Worm (Caenorhabditis elegans) whole organism, midembryonic: ENCODE measurements around the gene R08E3.3.

ENCODE experiments used
- T22C8.4 ChIP-seq: fragments of 200-800 bp; sonication (Bioruptor generic); IDR thresholded peaks from 2 replicates; pipeline ENCODE4 v1.3.6; 2022; ENCODE audit warnings: missing genetic modification characterization, missing compliant biosample characterization
- cog-1 ChIP-seq: sonication (generic microtip); optimal IDR thresholded peaks from 2 replicates; lab custom pipeline; 2016; ENCODE audit warnings: missing genetic modification characterization, missing compliant biosample characterization
- flt-1 ChIP-seq: fragments of 200-800 bp; sonication (Bioruptor generic); IDR thresholded peaks from 2 replicates; pipeline ENCODE4 v1.3.6; 2022; ENCODE audit warnings: missing genetic modification characterization, missing compliant biosample characterization
- klf-2 ChIP-seq: fragments of 200-800 bp; sonication (Bioruptor generic); conservative IDR thresholded peaks from 2 replicates; pipeline ENCODE4 v1.3.6; 2022; ENCODE audit warnings: missing genetic modification reagents, missing genetic modification characterization, missing compliant biosample characterization
- med-1 ChIP-seq: sonication (generic microtip); optimal IDR thresholded peaks from 2 replicates; lab custom pipeline; 2017; ENCODE audit warnings: missing genetic modification characterization, mild to moderate bottlenecking, missing compliant biosample characterization, antibody characterized with exemption, missing genetic modification reagents; ENCODE audit not compliant: insufficient read depth
- ref-1 ChIP-seq: fragments of 200-800 bp; sonication (Bioruptor generic); conservative IDR thresholded peaks from 2 replicates; pipeline ENCODE4 v1.3.6; 2022; ENCODE audit warnings: missing genetic modification reagents, missing genetic modification characterization, missing compliant biosample characterization
- tab-1 ChIP-seq: fragments of 200-800 bp; sonication (Bioruptor generic); IDR thresholded peaks from 2 replicates; pipeline ENCODE4 v1.3.6; 2022; ENCODE audit warnings: missing genetic modification characterization, missing compliant biosample characterization
- ztf-23 ChIP-seq: fragments of 200-800 bp; sonication (Bioruptor generic); IDR thresholded peaks from 2 replicates; pipeline ENCODE4 v1.3.6; 2022; ENCODE audit warnings: missing genetic modification reagents, missing genetic modification characterization, missing compliant biosample characterization
- ztf-29 ChIP-seq: fragments of 200-800 bp; sonication (Bioruptor generic); IDR thresholded peaks from 2 replicates; pipeline ENCODE4 v1.3.6; 2022; ENCODE audit warnings: missing genetic modification reagents, missing genetic modification characterization, missing compliant biosample characterization

The R08E3.3 gene

ce11 chrX:4794062-4794461, 24.3 kb upstream of the R08E3.3 start:
- no peak for TF ChIP-seq med-1
- TF ChIP-seq ztf-29 = no peak
- no peak for TF ChIP-seq T22C8.4 (GFP tag; lab: Robert Waterston, UW)
- no peak for TF ChIP-seq cog-1 (tag; lab: Kevin White, UChicago)
- no peak for TF ChIP-seq ref-1 (GFP tag; lab: Robert Waterston, UW)
- no peak for TF ChIP-seq ztf-23 (GFP tag; lab: Robert Waterston, UW)
- TF ChIP-seq tab-1 (GFP tag; lab: Robert Waterston, UW) = no peak
- no peak for TF ChIP-seq flt-1 (GFP tag; lab: Robert Waterston, UW)

ce11 chrX:4795329-4795728, 23.1 kb upstream of the R08E3.3 start:
- no peak for TF ChIP-seq T22C8.4 (GFP tag; lab: Robert Waterston, UW)
- no peak for TF ChIP-seq ztf-29
- TF ChIP-seq tab-1 (GFP tag; lab: Robert Waterston, UW) = no peak
- TF ChIP-seq med-1 = no peak
- no peak for TF ChIP-seq ref-1 (GFP tag; lab: Robert Waterston, UW)
- no peak for TF ChIP-seq flt-1 (GFP tag; lab: Robert Waterston, UW)

- TF ChIP-seq klf-2 (GFP tag; lab: Robert Waterston, UW) = no peak
- no peak for TF ChIP-seq flt-1 (GFP tag; lab: Robert Waterston, UW)
- TF ChIP-seq ztf-23 (GFP tag; lab: Robert Waterston, UW) = no peak
- TF ChIP-seq med-1 = no peak
- no peak for TF ChIP-seq ref-1 (GFP tag; lab: Robert Waterston, UW)
- no peak for TF ChIP-seq T22C8.4 (GFP tag; lab: Robert Waterston, UW)
- TF ChIP-seq ztf-29 = no peak
- no peak for TF ChIP-seq tab-1 (GFP tag; lab: Robert Waterston, UW)
Measured at ce11 chrX:4800078-4800621, 18.2 kb upstream of the R08E3.3 start, which contains the start of gene mig-13. TSS of gene mig-13 (minus strand) at chrX:4800128.

- TF ChIP-seq cog-1 (tag; lab: Kevin White, UChicago) = no peak
Measured at ce11 chrX:4800892-4801291, 17.5 kb upstream of the R08E3.3 start.

ce11 chrX:4802255-4802654, 16.1 kb upstream of the R08E3.3 start:
- TF ChIP-seq flt-1 (GFP tag; lab: Robert Waterston, UW) (no peak), ztf-23 (GFP tag; lab: Robert Waterston, UW) (no peak; the same call in 1 of the 2 replicates), klf-2 (GFP tag; lab: Robert Waterston, UW) (no peak), ref-1 (GFP tag; lab: Robert Waterston, UW) (no peak), med-1 (no peak), T22C8.4 (GFP tag; lab: Robert Waterston, UW) (no peak), tab-1 (GFP tag; lab: Robert Waterston, UW) (no peak), ztf-29 (no peak), cog-1 (tag; lab: Kevin White, UChicago) (no peak)

DNA sequence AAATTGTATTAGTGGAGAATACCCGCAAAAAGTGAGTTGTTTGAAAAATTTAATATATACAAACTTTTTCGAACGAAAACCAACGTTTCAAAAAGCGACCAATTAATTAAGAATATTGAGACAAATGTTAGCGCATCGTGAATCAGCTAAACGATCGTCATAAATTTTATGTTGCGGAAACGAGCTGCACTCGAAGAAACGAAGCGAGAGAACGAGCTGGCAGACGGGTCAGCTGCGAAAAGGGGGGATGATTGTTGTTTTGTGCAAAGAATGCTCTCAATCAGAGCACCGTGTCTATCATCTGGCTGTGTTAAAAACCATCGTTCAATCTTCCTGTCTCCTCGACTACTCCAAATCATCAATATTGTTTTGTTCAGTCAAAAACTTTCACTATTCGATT, 14.5 kb upstream of the R08E3.3 start:
- TF ChIP-seq cog-1 (tag; lab: Kevin White, UChicago) = no peak
- TF ChIP-seq tab-1 (GFP tag; lab: Robert Waterston, UW) = no peak
- TF ChIP-seq ref-1 (GFP tag; lab: Robert Waterston, UW) = no peak
- TF ChIP-seq ztf-23 (GFP tag; lab: Robert Waterston, UW) = no peak
- no peak for TF ChIP-seq T22C8.4 (GFP tag; lab: Robert Waterston, UW)
- no peak for TF ChIP-seq ztf-29
- TF ChIP-seq klf-2 (GFP tag; lab: Robert Waterston, UW) = no peak
- no peak for TF ChIP-seq flt-1 (GFP tag; lab: Robert Waterston, UW)
- TF ChIP-seq med-1 = no peak

DNA sequence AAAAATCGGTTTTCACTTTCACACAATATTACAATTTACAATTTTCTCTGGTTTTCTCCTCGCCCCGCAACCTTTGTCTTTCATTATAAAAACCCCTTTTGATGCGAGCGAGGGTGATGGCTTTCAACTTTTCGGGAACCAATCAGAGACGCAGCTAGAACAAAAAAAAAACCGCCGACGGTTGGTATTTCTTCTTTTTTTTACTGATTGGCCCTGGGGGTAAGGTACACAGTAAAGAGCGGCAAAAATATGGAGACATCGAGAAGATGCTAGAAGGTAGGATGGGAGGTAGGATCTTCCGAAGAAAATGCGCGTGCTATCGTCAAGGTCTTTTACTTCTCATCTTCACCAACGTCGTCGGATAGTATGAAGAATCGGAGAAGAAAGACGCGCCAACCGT, 9.7 kb upstream of the R08E3.3 start:
- TF ChIP-seq ref-1 (GFP tag; lab: Robert Waterston, UW) = no peak
- TF ChIP-seq T22C8.4 (GFP tag; lab: Robert Waterston, UW) = no peak
- TF ChIP-seq ztf-29 = no peak
- TF ChIP-seq klf-2 (GFP tag; lab: Robert Waterston, UW) = no peak
- TF ChIP-seq flt-1 (GFP tag; lab: Robert Waterston, UW) = no peak
- no peak for TF ChIP-seq ztf-23 (GFP tag; lab: Robert Waterston, UW)
- no peak for TF ChIP-seq cog-1 (tag; lab: Kevin White, UChicago)
- no peak for TF ChIP-seq med-1
- TF ChIP-seq tab-1 (GFP tag; lab: Robert Waterston, UW) = no peak

ce11 chrX:4809189-4809588, 9.2 kb upstream of the R08E3.3 start:
- TF ChIP-seq med-1 (no peak), cog-1 (tag; lab: Kevin White, UChicago) (peak; percentile 19)

DNA sequence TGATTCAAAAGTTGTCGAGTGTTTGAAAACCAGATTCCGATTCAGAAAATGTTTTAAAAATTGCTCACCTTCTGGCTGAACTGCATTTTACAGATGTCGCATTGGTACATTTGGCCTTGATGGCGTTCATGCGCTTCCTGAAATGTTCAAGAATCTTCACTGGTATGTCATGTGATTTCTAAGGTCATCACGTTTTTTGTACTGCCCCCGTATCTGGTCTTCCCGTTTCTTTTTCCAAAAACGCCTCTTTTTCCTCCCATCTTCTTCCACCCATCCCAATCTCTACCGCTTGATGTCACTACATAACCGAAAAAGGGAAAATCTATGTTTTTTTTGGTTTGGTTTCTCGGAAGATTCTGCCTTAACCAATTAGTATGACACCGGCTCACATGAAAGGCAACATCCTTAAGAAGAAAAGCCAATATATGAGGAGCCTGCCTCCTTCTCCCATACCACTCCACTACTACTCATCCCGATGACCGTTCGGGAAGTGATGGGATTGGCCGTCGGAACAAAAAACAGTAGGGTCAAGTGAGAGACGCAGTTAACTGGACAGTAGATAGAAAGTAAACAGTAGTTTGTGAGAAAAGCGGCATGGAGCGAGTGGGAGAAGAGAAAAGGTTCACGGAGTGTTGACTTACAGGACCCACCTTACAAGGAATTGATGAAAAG, 8.5 kb upstream of the R08E3.3 start:
- TF ChIP-seq ztf-29 (no peak), tab-1 (GFP tag; lab: Robert Waterston, UW) (no peak), flt-1 (GFP tag; lab: Robert Waterston, UW) (peak; percentile 18; the same call in 1 of the 2 replicates)

DNA sequence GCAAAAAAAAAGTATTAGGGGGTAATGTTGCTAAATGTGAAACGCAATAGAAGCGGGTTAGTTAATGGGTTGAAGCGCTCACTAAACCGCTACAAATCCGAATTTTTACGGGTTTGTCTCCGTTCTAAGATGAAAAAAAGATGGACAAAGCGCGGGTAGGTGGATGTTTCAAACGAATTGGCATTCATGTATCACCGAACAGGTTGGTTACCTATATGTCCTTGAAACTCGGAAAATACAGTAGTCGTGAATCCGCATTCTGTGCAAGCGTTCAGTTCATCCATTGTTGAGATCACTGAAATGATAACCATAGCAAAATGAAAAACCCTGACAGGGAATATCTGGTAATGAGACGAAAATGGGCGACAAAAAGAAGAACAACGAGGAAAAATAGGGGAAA, 7.2 kb upstream of the R08E3.3 start, which contains the start of gene ztf-16:
ztf-16 (minus strand) TSS at position 299 of the 400 bp plus-strand sequence.
- no peak for TF ChIP-seq ref-1 (GFP tag; lab: Robert Waterston, UW)
- no peak for TF ChIP-seq ztf-23 (GFP tag; lab: Robert Waterston, UW)
- no peak for TF ChIP-seq T22C8.4 (GFP tag; lab: Robert Waterston, UW)
